Worm (Caenorhabditis elegans): ENCODE measurements around the gene F28F5.6.

- TF ChIP-seq elt-2 (tag; optimal IDR thresholded peaks at IDR 0.05): peak; percentile 37
- TF ChIP-seq pha-4 (tag; optimal IDR thresholded peaks at IDR 0.05): peak; percentile 65
- TF ChIP-seq ztf-11 (tag; optimal IDR thresholded peaks at IDR 0.05): no peak
- TF ChIP-seq ceh-16 (tag; optimal IDR thresholded peaks at IDR 0.05): no peak
- TF ChIP-seq elt-3 (tag; optimal IDR thresholded peaks at IDR 0.05): no peak
- TF ChIP-seq nhr-11 (tag; optimal IDR thresholded peaks at IDR 0.05): no peak
- TF ChIP-seq tbx-2 (tag; optimal IDR thresholded peaks at IDR 0.05): no peak
- TF ChIP-seq ceh-9 (tag; optimal IDR thresholded peaks at IDR 0.05): no peak
- no peak for TF ChIP-seq nhr-12 (tag; optimal IDR thresholded peaks at IDR 0.05)
- no peak for TF ChIP-seq daf-12 (tag; optimal IDR thresholded peaks at IDR 0.05)
- no peak for TF ChIP-seq nhr-76 (tag; optimal IDR thresholded peaks at IDR 0.05)
- no peak for TF ChIP-seq pqm-1 (tag; optimal IDR thresholded peaks at IDR 0.05)
- no peak for TF ChIP-seq unc-39 (tag; optimal IDR thresholded peaks at IDR 0.05)
Observed at ce11 chrIII:6805397-6805796, 13.8 kb downstream of the F28F5.6 start.

Data from whole organism, L3 larva.